Worm (Caenorhabditis elegans): ENCODE measurements around the gene nlp-82.

DNA sequence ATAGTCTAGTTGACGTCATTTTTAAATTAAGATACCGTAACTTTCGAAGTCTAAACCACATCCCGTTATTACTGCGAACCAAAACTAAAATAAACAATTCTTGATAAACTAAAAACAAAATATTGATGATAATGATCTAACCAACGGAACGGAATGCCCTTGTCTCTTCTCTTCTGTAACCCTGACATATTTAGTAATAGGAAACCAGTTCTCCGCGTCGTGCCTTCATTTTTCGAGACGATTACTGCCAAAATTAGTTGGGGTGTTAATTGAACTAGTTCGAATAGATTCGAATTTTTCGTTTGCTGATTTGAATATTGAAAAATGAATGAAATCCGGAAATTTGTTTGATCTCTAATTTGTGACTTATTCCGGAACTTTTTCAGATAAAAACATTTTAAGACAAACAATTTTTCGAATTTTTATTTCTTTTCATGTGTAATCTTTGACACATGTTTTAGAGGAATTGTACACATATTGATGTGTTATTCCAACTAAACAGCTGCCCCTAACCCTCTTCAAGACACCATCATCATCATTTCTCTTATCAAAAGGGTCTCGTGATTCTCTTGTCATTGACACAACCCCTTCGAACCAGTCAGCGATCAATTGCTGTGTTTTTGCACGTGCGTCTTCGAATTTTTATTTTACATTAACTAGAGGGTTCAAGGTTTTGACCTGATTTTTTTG is 29.7 kb upstream of the nlp-82 start:
- TF ChIP-seq unc-62 (GFP tag; optimal IDR thresholded peaks at IDR 0.05) (peak; percentile 83), elt-1 (tag; optimal IDR thresholded peaks at IDR 0.05; ENCODE audit: borderline replicate concordance, insufficient read depth) (no peak), nhr-12 (tag; optimal IDR thresholded peaks at IDR 0.05) (no peak), lin-13 (tag; optimal IDR thresholded peaks at IDR 0.05) (no peak), blmp-1 (tag; optimal IDR thresholded peaks at IDR 0.05) (no peak), ztf-11 (tag; optimal IDR thresholded peaks at IDR 0.05) (no peak), unc-120 (tag; optimal IDR thresholded peaks at IDR 0.05; ENCODE audit: poor library complexity, severe bottlenecking) (no peak), nhr-237 (tag; optimal IDR thresholded peaks at IDR 0.05) (no peak)
